Worm (Caenorhabditis elegans): Measurements from ENCODE around the gene cope-1.

DNA sequence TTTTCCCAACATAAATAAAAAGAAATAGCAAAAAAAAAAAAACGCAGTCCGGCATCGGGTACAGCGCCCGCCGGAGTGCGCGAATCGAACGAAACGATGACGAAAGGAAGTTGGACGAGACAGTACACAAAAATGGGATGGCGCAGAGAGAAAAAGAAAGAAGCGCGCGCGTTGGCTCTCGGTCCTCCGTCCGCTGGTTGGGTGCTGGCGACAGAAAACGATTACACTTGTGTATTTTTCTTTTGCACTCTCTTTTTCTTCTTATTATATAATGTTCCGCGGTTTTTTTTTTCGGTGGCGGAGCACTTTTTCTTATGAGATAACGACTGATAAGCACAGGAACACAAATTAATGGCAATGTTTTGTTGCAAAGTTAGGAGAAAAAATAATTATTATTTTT is 48.8 kb upstream of the cope-1 start:
- no peak for TF ChIP-seq M03D4.4 (tag; optimal IDR thresholded peaks at IDR 0.05)
- no peak for TF ChIP-seq nhr-76 (tag; optimal IDR thresholded peaks at IDR 0.05)
- no peak for TF ChIP-seq lsy-2 (tag; optimal IDR thresholded peaks at IDR 0.05)
- no peak for TF ChIP-seq ceh-43 (GFP tag; optimal IDR thresholded peaks at IDR 0.05)
- no peak for TF ChIP-seq elt-3 (tag; optimal IDR thresholded peaks at IDR 0.05)
- no peak for TF ChIP-seq elt-1 (tag; optimal IDR thresholded peaks at IDR 0.05; ENCODE audit: borderline replicate concordance, insufficient read depth)
- no peak for TF ChIP-seq zip-8 (tag; optimal IDR thresholded peaks at IDR 0.05)
- TF ChIP-seq flh-1 (GFP tag; optimal IDR thresholded peaks at IDR 0.05), result no peak
- TF ChIP-seq mep-1 (tag; optimal IDR thresholded peaks at IDR 0.05), result no peak
- no peak for TF ChIP-seq nhr-237 (tag; optimal IDR thresholded peaks at IDR 0.05)
- TF ChIP-seq unc-120 (tag; optimal IDR thresholded peaks at IDR 0.05; ENCODE audit: poor library complexity, severe bottlenecking), result no peak
